Worm (Caenorhabditis elegans) whole organism, early embryonic: ENCODE data around the gene frk-1.

Experiments
- B0310.2 ChIP-seq: sonication (generic microtip); optimal IDR thresholded peaks from 2 replicates; lab custom pipeline; 2016; ENCODE audit warnings: mild to moderate bottlenecking, missing genetic modification characterization, missing compliant biosample characterization
- F13C5.2 ChIP-seq: sonication (generic microtip); optimal IDR thresholded peaks from 2 replicates; lab custom pipeline; 2017; ENCODE audit warnings: mild to moderate bottlenecking, missing genetic modification characterization, inconsistent platforms, missing compliant biosample characterization
- aly-1 ChIP-seq: sonication (generic microtip); optimal IDR thresholded peaks from 2 replicates; lab custom pipeline; 2016; ENCODE audit warnings: missing genetic modification characterization, missing compliant biosample characterization
- ama-1 ChIP-seq: fragments of 150-350 bp; optimal IDR thresholded peaks from 2 replicates; lab custom pipeline; 2014
- ceh-13 ChIP-seq: fragments of 200-800 bp; sonication (Bioruptor generic); optimal IDR thresholded peaks from 2 replicates; lab custom pipeline; 2018; ENCODE audit warnings: mild to moderate bottlenecking, missing genetic modification characterization, missing compliant biosample characterization
- ceh-36 ChIP-seq: sonication (generic microtip); optimal IDR thresholded peaks from 2 replicates; lab custom pipeline; 2016; ENCODE audit warnings: missing genetic modification characterization, inconsistent platforms, missing compliant biosample characterization
- ets-7 ChIP-seq: sonication (generic microtip); optimal IDR thresholded peaks from 2 replicates; lab custom pipeline; 2016; ENCODE audit warnings: missing genotype, missing genetic modification characterization, missing compliant biosample characterization
- flt-1 ChIP-seq: fragments of 200-800 bp; sonication (Bioruptor generic); IDR thresholded peaks from 2 replicates; pipeline ENCODE4 v1.3.6; 2022; ENCODE audit warnings: missing genetic modification characterization, missing compliant biosample characterization
- hmbx-1 ChIP-seq: sonication (generic microtip); optimal IDR thresholded peaks from 2 replicates; lab custom pipeline; 2016; ENCODE audit warnings: mild to moderate bottlenecking, missing genetic modification characterization, missing compliant biosample characterization
- hmg-4 ChIP-seq: fragments of 200-800 bp; sonication (Bioruptor generic); optimal IDR thresholded peaks from 2 replicates; lab custom pipeline; 2018; ENCODE audit warnings: mild to moderate bottlenecking, missing genetic modification characterization, missing compliant biosample characterization
- hnd-1 ChIP-seq: sonication (generic microtip); optimal IDR thresholded peaks from 2 replicates; lab custom pipeline; 2016; ENCODE audit warnings: missing genetic modification characterization, missing compliant biosample characterization
- pes-1 ChIP-seq: fragments of 200-800 bp; sonication (Bioruptor generic); IDR thresholded peaks from 2 replicates; pipeline ENCODE4 v1.3.6; 2022; ENCODE audit warnings: missing genetic modification reagents, missing genetic modification characterization, missing compliant biosample characterization
- scrt-1 ChIP-seq: fragments of 200-800 bp; sonication (Bioruptor generic); IDR thresholded peaks from 2 replicates; pipeline ENCODE4 v1.3.6; 2022; ENCODE audit warnings: missing genetic modification characterization, missing compliant biosample characterization
- sea-1 ChIP-seq: fragments of 200-800 bp; sonication (Bioruptor generic); conservative IDR thresholded peaks from 2 replicates; pipeline ENCODE4 v1.3.6; 2022; ENCODE audit warnings: missing genetic modification characterization, missing compliant biosample characterization
- tbx-11 ChIP-seq: fragments of 200-800 bp; sonication (Bioruptor generic); IDR thresholded peaks from 2 replicates; pipeline ENCODE4 v1.3.6; 2022; ENCODE audit warnings: missing genetic modification characterization, missing compliant biosample characterization
- tbx-37 ChIP-seq: fragments of 200-800 bp; sonication (Bioruptor generic); conservative IDR thresholded peaks from 2 replicates; pipeline ENCODE4 v1.3.6; 2022; ENCODE audit warnings: missing genetic modification reagents, missing genetic modification characterization, missing compliant biosample characterization
- tra-4 ChIP-seq: sonication (generic microtip); optimal IDR thresholded peaks from 2 replicates; lab custom pipeline; 2017; ENCODE audit warnings: missing genetic modification characterization, missing compliant biosample characterization

Gene frk-1

DNA sequence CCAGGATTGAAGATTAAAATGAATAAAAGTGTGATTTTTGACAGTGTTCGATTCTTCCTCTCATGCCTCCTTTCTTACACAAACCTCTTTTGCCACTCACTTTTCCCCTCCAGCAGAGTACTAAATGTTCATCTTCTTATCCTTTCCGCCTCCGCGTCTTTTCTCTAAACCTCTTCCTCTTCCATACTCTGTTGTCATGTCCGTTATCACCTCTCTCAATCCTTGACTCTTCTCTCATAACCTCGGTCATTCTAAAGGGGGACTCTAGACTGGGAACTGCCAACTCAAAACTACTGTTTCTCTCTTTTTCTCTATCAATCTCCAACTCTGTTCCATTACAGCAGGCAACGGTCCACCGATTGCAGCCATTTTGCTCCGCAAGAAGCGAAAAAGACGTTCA lies 5.3 kb downstream of the frk-1 start:
- no peak for TF ChIP-seq ama-1 (lab: Kevin White, UChicago)
- no peak for TF ChIP-seq tbx-37 (GFP tag; lab: Robert Waterston, UW)
- TF ChIP-seq hmg-4 (GFP tag; lab: Kevin White, UChicago): no peak
- no peak for TF ChIP-seq F13C5.2
- no peak for TF ChIP-seq ceh-36 (tag; lab: Kevin White, UChicago)
- TF ChIP-seq hnd-1 (tag; lab: Kevin White, UChicago): no peak
- no peak for TF ChIP-seq hmbx-1 (tag; lab: Kevin White, UChicago)
- no peak for TF ChIP-seq sea-1
- TF ChIP-seq aly-1 (tag; lab: Kevin White, UChicago): no peak
- TF ChIP-seq pes-1 (GFP tag; lab: Robert Waterston, UW): no peak
- no peak for TF ChIP-seq B0310.2
- no peak for TF ChIP-seq tbx-11
- no peak for TF ChIP-seq ceh-13 (GFP tag; lab: Kevin White, UChicago)
- no peak for TF ChIP-seq ets-7
- no peak for TF ChIP-seq scrt-1 (GFP tag; lab: Robert Waterston, UW)
- TF ChIP-seq flt-1 (GFP tag; lab: Robert Waterston, UW): no peak
- no peak for TF ChIP-seq tra-4 (tag; lab: Kevin White, UChicago)

DNA sequence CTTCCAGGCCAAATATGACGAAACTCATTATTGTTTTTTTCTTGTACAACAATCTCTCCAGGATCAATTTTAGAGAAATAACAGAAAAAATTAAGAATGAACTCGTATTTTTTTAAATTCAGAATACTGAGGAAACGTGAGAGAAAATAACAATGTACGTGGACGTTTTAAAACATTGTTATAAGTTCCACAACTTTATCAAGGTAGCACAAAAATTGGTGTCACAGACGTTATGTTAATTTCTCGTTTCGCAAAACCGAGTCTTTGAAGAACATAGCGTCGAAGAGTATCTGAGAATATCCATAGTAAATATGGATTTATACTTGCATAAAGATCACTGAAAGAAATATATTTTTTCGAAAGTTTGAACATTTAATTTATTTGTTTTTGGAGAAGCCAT lies 8.1 kb downstream of the frk-1 start, which contains the start of gene T04B2.8:
Gene T04B2.8, minus strand, starts transcription at position 101 of the 400 bp plus-strand sequence.
- no peak for TF ChIP-seq ama-1 (lab: Kevin White, UChicago)
- no peak for TF ChIP-seq tra-4 (tag; lab: Kevin White, UChicago)
- no peak for TF ChIP-seq hnd-1 (tag; lab: Kevin White, UChicago)
- no peak for TF ChIP-seq scrt-1 (GFP tag; lab: Robert Waterston, UW)
- TF ChIP-seq aly-1 (tag; lab: Kevin White, UChicago): no peak
- no peak for TF ChIP-seq ets-7
- no peak for TF ChIP-seq tbx-11

DNA sequence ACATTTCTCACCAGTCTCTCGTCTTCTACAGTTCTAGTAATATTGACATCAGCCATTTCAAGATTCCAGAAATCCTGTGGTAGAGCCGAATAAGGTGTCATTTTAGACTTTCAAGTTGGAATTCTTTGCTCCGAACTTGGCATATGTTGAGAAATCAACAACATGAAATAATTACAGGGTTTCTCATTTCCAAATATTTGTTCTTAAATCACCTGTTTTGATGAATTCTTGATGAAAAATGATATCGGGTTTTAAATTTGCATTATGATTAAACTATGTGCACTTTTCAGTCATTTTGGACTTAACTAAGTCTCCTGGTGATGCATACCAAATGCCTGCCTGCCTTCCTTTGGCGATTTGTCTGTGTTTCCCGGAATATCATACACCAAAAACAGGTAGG lies 10.6 kb downstream of the frk-1 start, which contains the start of gene srv-12:
Gene srv-12, minus strand, starts transcription at position 101 of the 400 bp plus-strand sequence.
- TF ChIP-seq flt-1 (GFP tag; lab: Robert Waterston, UW) (no peak), hmbx-1 (tag; lab: Kevin White, UChicago) (no peak), B0310.2 (no peak), tbx-11 (no peak), ceh-13 (GFP tag; lab: Kevin White, UChicago) (no peak), tra-4 (tag; lab: Kevin White, UChicago) (no peak)

- no peak for TF ChIP-seq ceh-13 (GFP tag; lab: Kevin White, UChicago)
- TF ChIP-seq aly-1 (tag; lab: Kevin White, UChicago): no peak
- TF ChIP-seq tra-4 (tag; lab: Kevin White, UChicago): no peak
- no peak for TF ChIP-seq hnd-1 (tag; lab: Kevin White, UChicago)
- TF ChIP-seq ceh-36 (tag; lab: Kevin White, UChicago): no peak
- TF ChIP-seq tbx-37 (GFP tag; lab: Robert Waterston, UW): no peak
- no peak for TF ChIP-seq B0310.2
- TF ChIP-seq pes-1 (GFP tag; lab: Robert Waterston, UW): no peak
- no peak for TF ChIP-seq flt-1 (GFP tag; lab: Robert Waterston, UW)
- no peak for TF ChIP-seq sea-1
- TF ChIP-seq scrt-1 (GFP tag; lab: Robert Waterston, UW): no peak
- no peak for TF ChIP-seq tbx-11
- no peak for TF ChIP-seq hmg-4 (GFP tag; lab: Kevin White, UChicago)
- no peak for TF ChIP-seq ama-1 (lab: Kevin White, UChicago)
- no peak for TF ChIP-seq ets-7
- no peak for TF ChIP-seq F13C5.2
- no peak for TF ChIP-seq hmbx-1 (tag; lab: Kevin White, UChicago)
These were observed 13.2 kb downstream of the frk-1 start, which contains the start of gene T04B2.7 for ce11 chrIV:10056138-10056537. Gene T04B2.7 (minus strand): TSS chrIV:10056238.

DNA sequence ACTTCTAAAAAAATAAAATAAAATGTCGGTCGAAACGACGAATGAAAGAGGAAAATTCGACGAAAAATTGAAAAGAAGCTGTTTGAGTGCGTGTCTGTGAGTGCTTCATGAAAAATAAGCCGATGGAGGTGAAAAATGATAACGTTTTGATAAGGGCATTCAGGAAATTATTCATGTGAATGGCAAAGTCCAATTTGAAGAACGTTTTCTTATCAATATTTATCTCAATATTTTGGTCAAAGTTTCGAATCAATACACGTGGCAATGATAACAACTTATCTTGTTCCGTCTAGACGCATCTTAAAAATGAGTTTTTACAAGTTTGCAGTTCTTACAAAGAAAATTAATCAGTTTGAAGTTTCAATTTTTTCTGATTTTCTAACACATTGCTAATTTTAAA lies 16.2 kb downstream of the frk-1 start:
- TF ChIP-seq sea-1: no peak
- no peak for TF ChIP-seq tbx-11
- TF ChIP-seq hnd-1 (tag; lab: Kevin White, UChicago): no peak
- TF ChIP-seq flt-1 (GFP tag; lab: Robert Waterston, UW): no peak
- no peak for TF ChIP-seq scrt-1 (GFP tag; lab: Robert Waterston, UW)
- TF ChIP-seq B0310.2: no peak
- no peak for TF ChIP-seq ama-1 (lab: Kevin White, UChicago)
- TF ChIP-seq hmg-4 (GFP tag; lab: Kevin White, UChicago): no peak
- TF ChIP-seq hmbx-1 (tag; lab: Kevin White, UChicago): no peak
- TF ChIP-seq ets-7: no peak
- TF ChIP-seq tbx-37 (GFP tag; lab: Robert Waterston, UW): no peak
- no peak for TF ChIP-seq pes-1 (GFP tag; lab: Robert Waterston, UW)
- TF ChIP-seq aly-1 (tag; lab: Kevin White, UChicago): no peak

- TF ChIP-seq ceh-13 (GFP tag; lab: Kevin White, UChicago) (no peak), sea-1 (no peak), ceh-36 (tag; lab: Kevin White, UChicago) (no peak), flt-1 (GFP tag; lab: Robert Waterston, UW) (no peak), F13C5.2 (no peak)
These were observed 17.8 kb downstream of the frk-1 start for ce11 chrIV:10060795-10061194.

DNA sequence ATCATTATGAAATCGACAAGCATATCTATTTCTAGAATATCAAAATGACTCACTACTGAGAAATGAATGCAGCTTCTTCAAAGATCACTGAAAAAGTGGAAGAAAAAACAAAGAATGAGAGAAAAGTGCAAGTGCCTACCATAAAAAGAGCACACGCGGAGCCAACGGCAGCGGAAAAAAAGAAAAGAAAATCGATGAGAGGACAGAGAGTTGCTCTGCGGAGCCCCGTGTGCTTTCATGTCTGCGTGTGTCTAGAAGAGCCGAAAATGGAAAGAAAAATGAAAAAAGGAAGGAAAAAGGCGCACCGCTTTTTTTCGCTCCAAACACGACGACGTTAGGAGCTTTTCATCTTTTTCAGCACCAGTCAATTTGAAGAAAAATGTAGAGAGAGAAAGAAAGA lies 19.7 kb downstream of the frk-1 start, which contains the start of gene ipla-7:
Gene ipla-7, minus strand, starts transcription at position 122 of the 400 bp plus-strand sequence.
- TF ChIP-seq scrt-1 (GFP tag; lab: Robert Waterston, UW): no peak
- no peak for TF ChIP-seq ceh-36 (tag; lab: Kevin White, UChicago)

DNA sequence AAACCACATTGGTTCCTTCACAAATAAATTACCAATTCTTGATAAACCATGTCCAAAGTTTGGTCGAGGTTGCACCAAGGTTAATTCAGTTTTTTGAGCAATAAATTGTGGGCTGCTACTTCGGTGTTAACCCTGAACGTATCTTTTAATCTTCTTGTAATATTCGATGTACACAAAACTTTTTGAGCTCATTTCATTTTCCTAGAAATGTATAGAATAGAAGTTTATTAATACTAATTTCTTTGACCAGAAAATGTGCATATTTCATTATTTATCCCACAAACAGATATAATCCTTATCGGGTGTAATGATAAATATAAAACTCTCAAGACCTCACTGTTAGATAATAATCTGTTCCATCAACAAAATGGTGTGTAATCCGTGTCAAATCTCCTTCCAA lies 21.0 kb downstream of the frk-1 start:
- TF ChIP-seq pes-1 (GFP tag; lab: Robert Waterston, UW): no peak
- TF ChIP-seq ceh-36 (tag; lab: Kevin White, UChicago): no peak
- TF ChIP-seq ets-7: no peak
- no peak for TF ChIP-seq flt-1 (GFP tag; lab: Robert Waterston, UW)
- TF ChIP-seq hnd-1 (tag; lab: Kevin White, UChicago): no peak
- no peak for TF ChIP-seq hmg-4 (GFP tag; lab: Kevin White, UChicago)
- no peak for TF ChIP-seq tbx-37 (GFP tag; lab: Robert Waterston, UW)
